Worm (Caenorhabditis elegans) whole organism, young adult: Measurements from ENCODE around the gene C53A5.9.

Experiments used
- ama-1 ChIP-seq, 3 experiments: fragments of 150-350 bp in 1 of 3; sonication (generic microtip) in 2 of 3; optimal IDR thresholded peaks; 2 replicates each; lab custom pipeline; 2014 to 2018; ENCODE audit warnings: missing biosample characterization in 2 of 3, missing genetic modification characterization in 2 of 3, missing genetic modification reagents in 2 of 3
- gei-17 ChIP-seq: fragments of 200-800 bp; sonication (Bioruptor generic); optimal IDR thresholded peaks from 2 replicates; lab custom pipeline; 2018; ENCODE audit warnings: mild to moderate bottlenecking, missing genetic modification characterization, missing compliant biosample characterization
- hlh-12 ChIP-seq: sonication (generic microtip); optimal IDR thresholded peaks from 2 replicates; lab custom pipeline; 2016; ENCODE audit warnings: missing genetic modification characterization, missing compliant biosample characterization
- lsy-27 ChIP-seq: sonication (generic microtip); optimal IDR thresholded peaks from 2 replicates; lab custom pipeline; 2017; ENCODE audit warnings: missing genetic modification characterization, mild to moderate bottlenecking, missing compliant biosample characterization, antibody characterized with exemption, missing genotype, borderline replicate concordance; ENCODE audit not compliant: insufficient read depth
- madf-8 ChIP-seq: fragments of 200-800 bp; sonication (Bioruptor generic); conservative IDR thresholded peaks from 2 replicates; pipeline ENCODE4 v1.3.6; 2022; ENCODE audit warnings: missing genetic modification reagents, missing genetic modification characterization, missing compliant biosample characterization
- mxl-1 ChIP-seq: sonication (generic microtip); optimal IDR thresholded peaks from 2 replicates; lab custom pipeline; 2016; ENCODE audit warnings: missing genetic modification characterization, missing compliant biosample characterization
- rcor-1 ChIP-seq: fragments of 200-800 bp; sonication (Bioruptor generic); IDR thresholded peaks from 2 replicates; pipeline ENCODE4 v1.3.6; 2022; ENCODE audit warnings: missing genetic modification reagents, missing genetic modification characterization, missing compliant biosample characterization
- snpc-4 ChIP-seq, 5 experiments: fragments of 150-350 bp in 1 of 5; sonication (generic microtip) in 4 of 5; optimal IDR thresholded peaks; 2 replicates each; lab custom pipeline; 2014 to 2018; ENCODE audit warnings: missing genetic modification characterization in 5 of 5, missing biosample characterization in 3 of 5, antibody characterized with exemption in 2 of 5, mild to moderate bottlenecking in 2 of 5, missing compliant biosample characterization in 2 of 5, missing genotype in 2 of 5, moderate library complexity in 2 of 5, missing genetic modification reagents in 1 of 5

- TF ChIP-seq snpc-4 (GFP tag; optimal IDR thresholded peaks at IDR 0.05; lab: Kevin White, UChicago) (no peak), snpc-4 (tag; optimal IDR thresholded peaks at IDR 0.05; lab: Kevin White, UChicago) (no peak), gei-17 (no peak), madf-8 (GFP tag; lab: Robert Waterston, UW) (no peak), lsy-27 (no peak), ama-1 (optimal IDR thresholded peaks at IDR 0.05; lab: Kevin White, UChicago) (no peak), ama-1 (GFP tag; optimal IDR thresholded peaks at IDR 0.05; lab: Kevin White, UChicago) (no peak), mxl-1 (no peak), hlh-12 (tag; lab: Kevin White, UChicago) (no peak), rcor-1 (GFP tag; lab: Robert Waterston, UW) (no peak)
Measured at ce11 chrV:14579619-14580018, 21.0 kb upstream of the C53A5.9 start, which contains the start of gene gar-3.
